Fruit fly (Drosophila melanogaster) Kc167 (cell line): Measurements from ENCODE around the gene CG10681.

Experiments used
- Myc ChIP-seq: fragments of >200 bp; optimal IDR thresholded peaks from 2 replicates; lab custom pipeline; 2017; ENCODE audit warnings: missing external identifiers
- Sin3A ChIP-seq: fragments of >200 bp; optimal IDR thresholded peaks from 2 replicates; lab custom pipeline; 2018; ENCODE audit warnings: missing external identifiers
- h ChIP-seq: fragments of >200 bp; optimal IDR thresholded peaks from 3 replicates; lab custom pipeline; 2018; ENCODE audit warnings: missing external identifiers
- insv ChIP-seq: fragments of >200 bp; optimal IDR thresholded peaks from 3 replicates; lab custom pipeline; 2018; ENCODE audit warnings: missing external identifiers
- psq ChIP-seq: fragments of >200 bp; optimal IDR thresholded peaks from 2 replicates; lab custom pipeline; 2017; ENCODE audit warnings: missing external identifiers
- ttk ChIP-seq: sonication (Bioruptor generic); optimal IDR thresholded peaks from 2 replicates; lab custom pipeline; 2017; ENCODE audit warnings: missing external identifiers

DNA sequence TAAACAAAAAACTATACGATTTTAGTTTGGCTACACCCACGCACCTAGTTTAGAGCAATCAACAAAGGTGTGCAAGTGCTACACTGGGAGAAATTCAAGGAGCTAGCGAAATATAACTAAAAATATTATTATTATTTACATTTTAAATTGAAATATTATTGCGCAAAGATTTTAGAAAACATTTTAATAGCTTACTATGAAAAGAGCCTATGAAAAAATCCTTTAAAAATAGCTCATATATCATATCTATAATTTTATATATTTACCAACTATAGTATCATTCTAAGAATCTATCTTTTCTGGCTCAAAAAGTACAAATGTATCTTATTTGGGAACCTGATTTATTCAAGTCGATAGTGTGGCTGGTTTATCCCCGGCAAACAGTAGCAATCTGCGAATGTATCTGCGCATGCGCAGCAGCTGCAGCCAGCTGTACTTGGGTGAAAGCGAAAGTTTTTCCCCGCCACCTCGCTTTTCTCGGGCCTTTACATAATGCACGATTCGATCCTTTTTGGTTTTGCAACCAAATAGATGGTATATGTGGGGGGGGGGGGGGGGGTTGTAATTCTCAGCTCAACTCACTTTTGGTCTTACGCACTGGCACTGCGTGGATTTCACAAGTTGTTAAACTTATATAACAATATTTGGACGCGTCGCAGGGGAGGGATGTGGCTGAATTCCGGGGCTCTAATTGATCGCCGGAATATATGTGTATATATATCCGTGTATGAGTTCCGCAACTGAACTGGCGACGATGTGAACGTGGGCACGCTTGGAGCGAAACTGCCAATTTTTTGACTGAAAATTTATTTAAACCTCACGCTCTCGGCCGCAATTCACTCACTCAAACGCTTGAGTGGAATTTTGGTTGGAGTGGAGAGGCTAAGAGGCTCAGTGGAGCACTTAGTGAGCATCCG, 4.6 kb upstream of the CG10681 start, which contains the start of gene CG10657:
- TF ChIP-seq psq (no peak), Sin3A (lab: Kevin White, UChicago) (no peak), h (lab: Kevin White, UChicago) (no peak), Myc (no peak), insv (no peak), ttk (lab: Kevin White, UChicago) (no peak)
